Worm (Caenorhabditis elegans) whole organism, L4/young adult: ENCODE results near the gene elpc-3.

ENCODE experiments used
- W03F9.2 ChIP-seq: fragments of 150-350 bp; optimal IDR thresholded peaks from 2 replicates; lab custom pipeline; 2014; ENCODE audit warnings: missing biosample characterization, missing genetic modification characterization
- dao-5 ChIP-seq: sonication (generic microtip); optimal IDR thresholded peaks from 2 replicates; lab custom pipeline; 2016; ENCODE audit warnings: missing genotype, missing genetic modification characterization, moderate library complexity, missing compliant biosample characterization
- him-1 ChIP-seq: sonication (generic microtip); optimal IDR thresholded peaks from 2 replicates; lab custom pipeline; 2016; ENCODE audit warnings: missing genotype, missing genetic modification reagents, missing genetic modification characterization, missing compliant biosample characterization

Gene elpc-3

DNA sequence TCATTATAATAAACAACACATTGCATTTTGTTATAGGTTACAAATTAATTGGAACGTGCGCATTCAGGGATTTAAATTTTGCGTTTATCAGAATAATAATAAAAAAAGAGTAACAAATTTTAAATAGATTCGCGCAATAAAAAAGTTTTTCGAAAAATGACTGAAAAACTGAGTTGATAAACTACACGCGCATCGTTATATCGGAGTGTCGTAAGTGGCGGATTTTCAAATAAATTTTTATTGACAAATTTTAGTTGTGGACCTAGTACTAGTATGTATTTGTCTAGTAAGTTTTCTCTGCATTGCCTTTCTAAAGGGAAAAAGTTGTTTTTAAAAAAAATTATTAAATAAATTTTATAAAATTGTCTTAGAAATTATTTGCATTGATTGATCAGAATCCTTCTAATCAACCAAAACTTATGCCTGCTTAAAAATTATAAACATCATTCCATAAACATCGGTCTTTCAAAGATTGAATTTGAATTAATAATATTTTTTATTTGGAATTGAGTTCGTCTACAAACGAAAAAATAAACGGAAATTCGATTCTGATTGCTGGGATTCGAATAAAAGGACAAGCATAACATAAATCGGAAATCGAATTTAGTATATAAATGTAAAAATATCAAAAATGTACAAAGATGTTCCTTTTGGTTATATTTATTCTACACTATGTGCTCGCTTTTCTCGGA is 3.2 kb upstream of the elpc-3 start, which contains the start of gene srd-4:
TSS of gene srd-4 (plus strand) at position 642 of the 692 bp plus-strand sequence.
- no peak for TF ChIP-seq W03F9.2 (tag; lab: Kevin White, UChicago)
- TF ChIP-seq dao-5, result no peak
- no peak for TF ChIP-seq him-1 (tag; lab: Kevin White, UChicago)

ce11 chrV:12183854-12184253 is 2.6 kb upstream of the elpc-3 start, which contains the start of gene usip-1:
Gene usip-1 (minus strand): TSS chrV:12184194.
- TF ChIP-seq him-1 (tag; lab: Kevin White, UChicago), result no peak
- TF ChIP-seq W03F9.2 (tag; lab: Kevin White, UChicago), result no peak
- TF ChIP-seq dao-5, result no peak

ce11 chrV:12179338-12179737 is 1.9 kb downstream of the elpc-3 start, which contains the start of gene clec-224:
Gene clec-224 (minus strand): TSS chrV:12179438.
- no peak for TF ChIP-seq W03F9.2 (tag; lab: Kevin White, UChicago)
- TF ChIP-seq dao-5, result no peak
- TF ChIP-seq him-1 (tag; lab: Kevin White, UChicago), result no peak

DNA sequence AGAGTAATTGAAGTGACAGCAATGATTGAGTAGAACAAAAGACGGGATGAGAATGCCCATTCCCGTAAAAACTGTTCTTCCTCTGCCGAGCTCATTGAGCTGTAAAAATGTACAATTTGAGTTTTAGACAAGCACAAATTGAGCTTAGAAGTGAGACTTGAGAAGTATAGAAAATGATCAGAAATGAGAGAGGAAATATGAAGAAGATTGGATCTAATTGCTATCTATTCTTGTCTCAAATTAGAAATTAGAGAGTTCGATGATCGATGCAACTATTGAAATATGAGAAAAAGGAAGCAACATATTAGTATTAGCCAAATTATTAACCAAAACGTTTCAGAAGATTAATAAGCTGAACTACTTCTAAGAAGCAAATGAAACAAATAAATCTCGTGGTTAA is 11.1 kb downstream of the elpc-3 start, which contains the start of gene ZK863.1:
TSS of gene ZK863.1 (minus strand) at position 101 of the 400 bp plus-strand sequence.
- TF ChIP-seq him-1 (tag; lab: Kevin White, UChicago) (no peak), dao-5 (no peak), W03F9.2 (tag; lab: Kevin White, UChicago) (no peak)

ce11 chrV:12167653-12168052 is 13.6 kb downstream of the elpc-3 start, which contains the start of gene col-37:
Gene col-37 (minus strand): TSS chrV:12167753.
- TF ChIP-seq dao-5 (no peak), him-1 (tag; lab: Kevin White, UChicago) (no peak), W03F9.2 (tag; lab: Kevin White, UChicago) (no peak)

DNA sequence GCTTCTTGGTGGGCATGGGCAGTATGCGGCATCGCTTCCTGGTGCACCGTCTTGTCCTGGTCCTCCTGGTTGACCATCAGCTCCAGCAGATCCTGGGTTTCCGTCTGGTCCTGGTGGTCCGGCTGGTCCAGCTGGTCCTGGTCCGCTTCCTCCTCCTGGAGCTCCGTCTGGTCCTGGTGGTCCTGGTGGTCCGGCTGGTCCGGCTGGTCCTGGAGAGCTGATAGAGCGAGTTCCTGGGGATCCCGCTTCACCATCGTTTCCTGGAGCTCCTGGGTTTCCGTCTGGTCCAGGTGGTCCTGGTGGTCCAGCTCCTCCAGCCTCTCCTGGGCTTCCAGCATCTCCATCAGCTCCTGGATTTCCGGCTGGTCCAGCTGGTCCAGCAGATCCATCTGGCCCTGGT is 14.2 kb downstream of the elpc-3 start:
- TF ChIP-seq W03F9.2 (tag; lab: Kevin White, UChicago), result no peak
- no peak for TF ChIP-seq him-1 (tag; lab: Kevin White, UChicago)
- no peak for TF ChIP-seq dao-5

DNA sequence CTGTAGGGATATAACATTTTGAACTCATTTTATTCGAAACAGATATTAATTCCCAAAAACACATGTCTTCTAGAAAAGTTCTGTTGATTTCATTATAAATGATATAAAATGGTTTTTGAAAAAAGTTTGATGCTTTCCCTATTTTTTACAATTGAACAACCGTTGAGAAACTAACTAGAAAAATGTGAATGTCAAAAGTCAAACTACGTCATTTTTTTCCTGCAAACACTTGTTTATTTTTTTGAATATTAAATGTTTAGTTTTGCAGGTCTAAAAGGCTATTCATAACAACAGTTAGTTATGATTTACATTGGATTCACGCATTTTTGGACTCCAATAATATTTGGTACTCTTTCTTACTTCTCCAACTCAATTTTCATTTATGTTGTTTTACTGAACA is 18.3 kb downstream of the elpc-3 start, which contains the start of gene srj-4:
TSS of gene srj-4 (plus strand) at position 301 of the 400 bp plus-strand sequence.
- TF ChIP-seq W03F9.2 (tag; lab: Kevin White, UChicago), result no peak
- TF ChIP-seq dao-5, result no peak
- no peak for TF ChIP-seq him-1 (tag; lab: Kevin White, UChicago)

DNA sequence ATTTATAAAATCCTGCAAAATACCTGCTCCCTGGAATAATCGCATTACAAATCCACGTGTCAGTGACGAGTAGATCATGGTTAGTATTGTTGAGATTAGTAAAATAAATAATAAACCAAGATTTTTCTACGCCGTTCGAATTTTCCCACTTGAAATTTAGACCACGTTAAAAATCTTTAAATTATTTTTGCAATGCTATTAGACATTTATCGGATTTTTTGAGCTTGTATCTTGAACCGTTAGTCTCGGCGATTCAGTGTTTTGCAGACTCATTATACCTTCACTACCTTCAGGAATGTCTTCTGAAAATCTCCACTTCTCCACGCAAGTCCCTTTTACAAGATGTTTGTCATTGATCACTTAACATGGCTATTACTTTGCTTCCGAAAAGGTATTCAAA is 19.0 kb downstream of the elpc-3 start, which contains the start of gene C27A7.5:
TSS of gene C27A7.5 (minus strand) at position 101 of the 400 bp plus-strand sequence.
- TF ChIP-seq dao-5, result no peak
- no peak for TF ChIP-seq him-1 (tag; lab: Kevin White, UChicago)
- no peak for TF ChIP-seq W03F9.2 (tag; lab: Kevin White, UChicago)

ce11 chrV:12161157-12161556 is 20.1 kb downstream of the elpc-3 start:
- TF ChIP-seq dao-5 (no peak), W03F9.2 (tag; lab: Kevin White, UChicago) (no peak), him-1 (tag; lab: Kevin White, UChicago) (no peak)

DNA sequence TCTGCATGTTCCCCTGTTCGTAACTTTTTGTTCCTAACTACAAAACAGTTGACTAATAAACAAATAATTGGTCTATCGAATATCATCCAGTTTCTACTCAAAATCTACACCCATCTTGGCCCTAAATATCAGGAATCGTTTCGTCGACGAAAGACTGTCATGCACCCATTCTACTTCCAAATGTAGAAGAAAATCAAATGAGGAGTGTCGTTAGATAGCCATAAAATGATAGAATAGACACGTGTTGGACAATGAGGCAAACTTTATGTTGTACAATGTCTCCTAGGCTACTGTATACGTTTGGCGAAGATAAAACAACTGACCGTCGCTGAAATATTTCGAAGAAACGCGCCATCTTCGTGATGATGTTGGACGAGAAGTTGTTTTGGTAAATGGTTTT is 21.2 kb downstream of the elpc-3 start:
- TF ChIP-seq W03F9.2 (tag; lab: Kevin White, UChicago), result no peak
- no peak for TF ChIP-seq him-1 (tag; lab: Kevin White, UChicago)
- no peak for TF ChIP-seq dao-5

DNA sequence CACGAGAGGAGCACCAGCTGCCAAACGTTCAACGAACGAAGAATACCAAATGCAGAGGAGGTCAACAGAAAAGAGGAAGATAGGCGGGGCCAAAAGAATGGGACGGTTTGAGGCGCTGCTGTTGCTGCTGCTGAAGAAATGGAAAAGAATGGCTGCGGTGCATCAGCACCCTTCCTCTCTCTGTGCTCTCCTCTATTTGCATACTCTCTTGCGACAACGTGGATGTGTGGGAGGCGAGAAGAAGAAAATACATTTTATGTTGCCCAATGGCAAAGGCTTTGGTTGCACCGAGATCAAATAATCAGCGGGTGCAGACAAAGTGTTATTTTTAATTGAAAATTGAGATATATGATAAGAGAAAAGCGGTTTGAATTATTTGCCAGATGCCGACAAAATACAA is 22.8 kb downstream of the elpc-3 start:
- TF ChIP-seq W03F9.2 (tag; lab: Kevin White, UChicago) (no peak), dao-5 (no peak), him-1 (tag; lab: Kevin White, UChicago) (no peak)

ce11 chrV:12154554-12154953 is 26.7 kb downstream of the elpc-3 start, which contains the start of gene C27A7.9:
Gene C27A7.9 (minus strand): TSS chrV:12154654.
- TF ChIP-seq him-1 (tag; lab: Kevin White, UChicago), result no peak
- TF ChIP-seq dao-5, result no peak
- TF ChIP-seq W03F9.2 (tag; lab: Kevin White, UChicago), result no peak

- TF ChIP-seq W03F9.2 (tag; lab: Kevin White, UChicago) (no peak), dao-5 (no peak), him-1 (tag; lab: Kevin White, UChicago) (no peak)
Observed at ce11 chrV:12153784-12154183, 27.4 kb downstream of the elpc-3 start.

DNA sequence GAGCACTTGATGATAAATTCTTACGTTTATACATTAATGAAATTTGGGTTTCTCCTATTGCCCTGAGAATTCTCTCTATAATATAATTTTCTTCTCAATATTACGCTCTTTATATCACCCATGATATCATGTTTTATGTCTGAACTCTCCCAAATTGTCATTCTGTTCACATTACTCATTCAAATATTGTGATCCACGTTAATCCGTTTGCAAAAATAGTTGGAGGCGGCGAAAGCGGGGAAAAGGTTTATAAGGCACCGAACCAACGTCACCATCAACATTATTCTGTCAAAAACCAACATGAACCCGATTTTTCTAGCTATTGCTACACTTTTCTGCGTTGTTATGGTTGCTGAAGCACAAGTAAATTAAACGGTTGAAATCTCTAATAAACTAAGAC is 28.4 kb downstream of the elpc-3 start, which contains the start of gene C27A7.8:
TSS of gene C27A7.8 (plus strand) at position 301 of the 400 bp plus-strand sequence.
- TF ChIP-seq W03F9.2 (tag; lab: Kevin White, UChicago) (no peak), him-1 (tag; lab: Kevin White, UChicago) (no peak), dao-5 (no peak)
